Fruit fly (Drosophila melanogaster): ENCODE measurements around the gene spi.
A peak's percentile ranks its signal among the peaks of the same experiment; 100 is the strongest.

The spi gene

dm6 chr2L:19549412-19549811 is 27.7 kb downstream of the spi start (continued):
- TF ChIP-seq ci (GFP tag; IDR thresholded peaks at IDR 0.05): 0 out of 3 replicates have a peak, but pooled peaks have one; percentile 24
- peak; percentile 46; the same call in 1 of the 3 replicates for TF ChIP-seq Dbx (GFP tag; IDR thresholded peaks at IDR 0.05)
- TF ChIP-seq fu2 (GFP tag; optimal IDR thresholded peaks at IDR 0.05): no peak
- TF ChIP-seq nom (GFP tag; optimal IDR thresholded peaks at IDR 0.05): peak; percentile 78
- no peak for TF ChIP-seq CG7928 (GFP tag; optimal IDR thresholded peaks at IDR 0.05)
- TF ChIP-seq tna (GFP tag; IDR thresholded peaks at IDR 0.05; ENCODE audit: partially characterized antibody): no peak
- TF ChIP-seq CG4424 (GFP tag; optimal IDR thresholded peaks at IDR 0.05): no peak
- TF ChIP-seq cg (GFP tag; optimal IDR thresholded peaks at IDR 0.05): peak; percentile 82
- peak; percentile 10 for TF ChIP-seq pho (GFP tag; optimal IDR thresholded peaks at IDR 0.05)

- TF ChIP-seq gt (GFP tag; IDR thresholded peaks at IDR 0.05) (no peak), Eip74EF (GFP tag; optimal IDR thresholded peaks at IDR 0.05) (peak in 1 of 2 experiments; percentile 7), jing (GFP tag; optimal IDR thresholded peaks at IDR 0.05) (no peak), hbn (GFP tag; IDR thresholded peaks at IDR 0.05; ENCODE audit: partially characterized antibody) (no peak), CG3995 (GFP tag; optimal IDR thresholded peaks at IDR 0.05) (no peak), oc (tag; optimal IDR thresholded peaks at IDR 0.05) (no peak), CG33557 (GFP tag; optimal IDR thresholded peaks at IDR 0.05) (no peak), fu2 (GFP tag; optimal IDR thresholded peaks at IDR 0.05) (no peak), MTF-1 (GFP tag; optimal IDR thresholded peaks at IDR 0.05; ENCODE audit: borderline replicate concordance) (no peak), ERR (GFP tag; optimal IDR thresholded peaks at IDR 0.05) (no peak), aop (GFP tag; IDR thresholded peaks at IDR 0.05) (no peak), Dll (GFP tag; IDR thresholded peaks at IDR 0.05; ENCODE audit: partially characterized antibody) (no peak), mam (GFP tag; optimal IDR thresholded peaks at IDR 0.05) (no peak), CG3838 (GFP tag; optimal IDR thresholded peaks at IDR 0.05) (no peak), mirr (GFP tag; optimal IDR thresholded peaks at IDR 0.05) (peak; percentile 53), dpn (GFP tag; optimal IDR thresholded peaks at IDR 0.05) (no peak), tap (tag; optimal IDR thresholded peaks at IDR 0.05) (no peak), Hr39 (optimal IDR thresholded peaks at IDR 0.05) (no peak), stc (GFP tag; IDR thresholded peaks at IDR 0.05) (no peak), CG3281 (GFP tag; optimal IDR thresholded peaks at IDR 0.05) (no peak), kay (GFP tag; optimal IDR thresholded peaks at IDR 0.05) (peak; percentile 56), GATAe (GFP tag; conservative IDR thresholded peaks at IDR 0.05) (no peak), CG30020 (tag; optimal IDR thresholded peaks at IDR 0.05) (no peak), al (GFP tag; IDR thresholded peaks at IDR 0.05) (no peak), fd64A (GFP tag; optimal IDR thresholded peaks at IDR 0.05) (no peak), CG1792 (GFP tag; optimal IDR thresholded peaks at IDR 0.05) (no peak), CG13775 (GFP tag; optimal IDR thresholded peaks at IDR 0.05) (no peak), B-H2 (GFP tag; optimal IDR thresholded peaks at IDR 0.05) (no peak), CG9876 (GFP tag; optimal IDR thresholded peaks at IDR 0.05) (no peak), CG10366 (GFP tag; IDR thresholded peaks at IDR 0.05) (no peak), sd (tag; optimal IDR thresholded peaks at IDR 0.05) (peak; percentile 14), CG34224 (GFP tag; IDR thresholded peaks at IDR 0.05; ENCODE audit: partially characterized antibody) (peak; percentile 36; the same call in 1 of the 3 replicates), Hmr (GFP tag; optimal IDR thresholded peaks at IDR 0.05) (no peak), Hr78 (GFP tag; optimal IDR thresholded peaks at IDR 0.05) (no peak), Hsf (GFP tag; optimal IDR thresholded peaks at IDR 0.05) (no peak), Fer2 (tag; optimal IDR thresholded peaks at IDR 0.05) (no peak), bsh (GFP tag; optimal IDR thresholded peaks at IDR 0.05) (no peak), CG12769 (tag; optimal IDR thresholded peaks at IDR 0.05) (no peak), ewg (GFP tag; optimal IDR thresholded peaks at IDR 0.05) (no peak), CG2712 (tag; optimal IDR thresholded peaks at IDR 0.05) (no peak), CG2116 (GFP tag; optimal IDR thresholded peaks at IDR 0.05) (no peak)
These were observed 29.0 kb downstream of the spi start, which contains the start of gene Tep4 for dm6 chr2L:19548158-19548557. Gene Tep4 (plus strand): TSS chr2L:19548507.
